Fruit fly (Drosophila melanogaster) S2 (cell line): ENCODE results near the gene CG13008.

Experiments used
- CG8478 ChIP-seq: fragments of >200 bp; optimal IDR thresholded peaks from 2 replicates; lab custom pipeline; 2018
- CTCF ChIP-seq, 2 experiments: fragments of >200 bp; optimal IDR thresholded peaks; 2 replicates each; lab custom pipeline; 2018

dm6 chrX:16697882-16698571 lies 13.1 kb upstream of the CG13008 start:
- TF ChIP-seq CG8478 (lab: Kevin White, UChicago), result no peak
- no peak for TF ChIP-seq CTCF (optimal IDR thresholded peaks at IDR 0.05; lab: Kevin White, UChicago)
